Fruit fly (Drosophila melanogaster): Measurements from ENCODE around the gene Best1.
A peak's percentile ranks its signal among the peaks of the same experiment; 100 is the strongest.

The Best1 gene

dm6 chr3R:10130091-10130490 is 40.2 kb downstream of the Best1 start (continued):
- TF ChIP-seq Max (GFP tag; optimal IDR thresholded peaks at IDR 0.05) = peak; percentile 32
- TF ChIP-seq corto (GFP tag; optimal IDR thresholded peaks at IDR 0.05) = no peak
- TF ChIP-seq CG4707 (GFP tag; optimal IDR thresholded peaks at IDR 0.05) = peak; percentile 33
- TF ChIP-seq p53 (GFP tag; optimal IDR thresholded peaks at IDR 0.05) = no peak
- peak in 1 of 2 experiments; percentile 72 for TF ChIP-seq bsh (GFP tag; optimal IDR thresholded peaks at IDR 0.05)
- peak; percentile 81 for TF ChIP-seq ci (GFP tag; IDR thresholded peaks at IDR 0.05)
- TF ChIP-seq CG15696 (tag; optimal IDR thresholded peaks at IDR 0.05) = peak; percentile 5
- TF ChIP-seq CG10979 (tag; optimal IDR thresholded peaks at IDR 0.05) = peak; percentile 45
- TF ChIP-seq CG13624 (GFP tag; optimal IDR thresholded peaks at IDR 0.05) = peak; percentile 44
- TF ChIP-seq yki (optimal IDR thresholded peaks at IDR 0.05) = no peak
- no peak for TF ChIP-seq nerfin-2 (GFP tag; IDR thresholded peaks at IDR 0.05; ENCODE audit: partially characterized antibody)
- peak; percentile 69 for TF ChIP-seq Fer3 (tag; optimal IDR thresholded peaks at IDR 0.05)
- peak; percentile 58 for TF ChIP-seq CG13894 (tag; optimal IDR thresholded peaks at IDR 0.05)
- TF ChIP-seq ttk (GFP tag; IDR thresholded peaks at IDR 0.05) = peak; percentile 61
- no peak for TF ChIP-seq sima (GFP tag; optimal IDR thresholded peaks at IDR 0.05)
- peak; percentile 67; the same call in 2 of the 3 replicates for TF ChIP-seq tgo (GFP tag; IDR thresholded peaks at IDR 0.05)
- TF ChIP-seq CG7745 (tag; optimal IDR thresholded peaks at IDR 0.05) = no peak
- no peak for TF ChIP-seq CG6765 (GFP tag; optimal IDR thresholded peaks at IDR 0.05)
- peak; percentile 33 for TF ChIP-seq sug (tag; optimal IDR thresholded peaks at IDR 0.05)
- TF ChIP-seq stwl (tag; optimal IDR thresholded peaks at IDR 0.05) = no peak
- no peak for TF ChIP-seq sc (optimal IDR thresholded peaks at IDR 0.05)
- no peak for TF ChIP-seq sc (GFP tag; optimal IDR thresholded peaks at IDR 0.05)
- TF ChIP-seq CG4617 (GFP tag; optimal IDR thresholded peaks at IDR 0.05; ENCODE audit: borderline replicate concordance) = no peak
- no peak for TF ChIP-seq twi (tag; optimal IDR thresholded peaks at IDR 0.05)
- TF ChIP-seq CG7786 (GFP tag; optimal IDR thresholded peaks at IDR 0.05) = peak; percentile 25
- peak; percentile 78 for TF ChIP-seq CG11504 (tag; optimal IDR thresholded peaks at IDR 0.05)
- TF ChIP-seq HmgZ (tag; optimal IDR thresholded peaks at IDR 0.05) = peak; percentile 26
- TF ChIP-seq sr (GFP tag; IDR thresholded peaks at IDR 0.05) = no peak
- peak; percentile 37 for TF ChIP-seq Abd-B (GFP tag; optimal IDR thresholded peaks at IDR 0.05)
- peak; percentile 31 for TF ChIP-seq NK7.1 (GFP tag; optimal IDR thresholded peaks at IDR 0.05)
- TF ChIP-seq tin (GFP tag; optimal IDR thresholded peaks at IDR 0.05) = peak; percentile 34
- TF ChIP-seq Myb (GFP tag; optimal IDR thresholded peaks at IDR 0.05) = peak; percentile 8
- no peak for TF ChIP-seq hb (GFP tag; IDR thresholded peaks at IDR 0.05; ENCODE audit: partially characterized antibody)
- no peak for TF ChIP-seq Lpt (GFP tag; optimal IDR thresholded peaks at IDR 0.05)
- no peak for TF ChIP-seq pzg (GFP tag; optimal IDR thresholded peaks at IDR 0.05)
- no peak for TF ChIP-seq jing (GFP tag; optimal IDR thresholded peaks at IDR 0.05)
- no peak for TF ChIP-seq Tbp (GFP tag; optimal IDR thresholded peaks at IDR 0.05)
- TF ChIP-seq CG3847 (GFP tag; IDR thresholded peaks at IDR 0.05) = peak; percentile 60
- TF ChIP-seq bbx (GFP tag; IDR thresholded peaks at IDR 0.05; ENCODE audit: partially characterized antibody) = no peak
- no peak for TF ChIP-seq crol (GFP tag; IDR thresholded peaks at IDR 0.05)
- TF ChIP-seq Xrp1 (GFP tag; IDR thresholded peaks at IDR 0.05) = peak; percentile 72; the same call in 1 of the 2 replicates
- no peak for TF ChIP-seq repo (GFP tag; optimal IDR thresholded peaks at IDR 0.05)
- peak; percentile 39; the same call in 1 of the 2 replicates for TF ChIP-seq ap (GFP tag; IDR thresholded peaks at IDR 0.05)
- no peak for TF ChIP-seq gsb-n (tag; optimal IDR thresholded peaks at IDR 0.05)
- no peak for TF ChIP-seq odd (GFP tag; optimal IDR thresholded peaks at IDR 0.05)
- peak; percentile 26 for TF ChIP-seq CG1602 (GFP tag; optimal IDR thresholded peaks at IDR 0.05)
- TF ChIP-seq CG16813 (GFP tag; IDR thresholded peaks at IDR 0.05; ENCODE audit: partially characterized antibody) = no peak
- peak; percentile 27 for TF ChIP-seq run (tag; optimal IDR thresholded peaks at IDR 0.05)
- TF ChIP-seq Pdp1 (GFP tag; optimal IDR thresholded peaks at IDR 0.05) = peak; percentile 18 to 46
- TF ChIP-seq Lim3 (GFP tag; IDR thresholded peaks at IDR 0.05) = no peak
- TF ChIP-seq D19A (tag; optimal IDR thresholded peaks at IDR 0.05) = peak; percentile 40
